Fruit fly (Drosophila melanogaster): Measurements from ENCODE around the gene CG42537.
A peak's percentile ranks its signal among the peaks of the same experiment; 100 is the strongest.

Gene CG42537

dm6 chr3R:6383466-6383769, 5.8 kb downstream of the CG42537 start (continued):
- TF ChIP-seq p53 (GFP tag; optimal IDR thresholded peaks at IDR 0.05): no peak
- TF ChIP-seq cg (GFP tag; optimal IDR thresholded peaks at IDR 0.05): peak; percentile 86
- TF ChIP-seq chinmo (GFP tag; IDR thresholded peaks at IDR 0.05; ENCODE audit: partially characterized antibody): peak; percentile 72; the same call in 1 of the 4 replicates
- no peak for TF ChIP-seq B-H1 (GFP tag; IDR thresholded peaks at IDR 0.05)
- TF ChIP-seq bbx (GFP tag; IDR thresholded peaks at IDR 0.05; ENCODE audit: partially characterized antibody): 0 out of 2 replicates have a peak, but pooled peaks have one; percentile 32
- TF ChIP-seq Lim3 (GFP tag; IDR thresholded peaks at IDR 0.05): no peak

DNA sequence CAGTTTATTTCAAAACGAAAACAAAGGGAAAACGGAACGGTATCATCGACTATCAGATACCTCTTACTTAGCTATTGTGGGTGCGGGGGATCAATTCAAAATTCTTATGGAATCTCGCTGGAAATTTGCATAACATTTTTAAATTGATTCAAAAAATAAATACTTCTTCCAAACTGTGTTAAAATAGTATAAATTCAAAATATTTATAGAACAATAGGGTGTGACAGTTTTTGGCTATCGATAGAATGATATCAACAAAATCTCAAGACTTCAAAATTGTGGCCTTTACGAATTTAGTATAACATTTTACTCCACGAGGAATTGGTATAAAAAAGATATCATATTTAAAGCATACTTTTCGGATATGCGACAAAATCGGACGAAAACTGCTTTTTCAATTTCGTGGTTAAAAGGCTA, 10.8 kb downstream of the CG42537 start:
- TF ChIP-seq CG17328 (GFP tag; IDR thresholded peaks at IDR 0.05): no peak
- TF ChIP-seq kah (GFP tag; optimal IDR thresholded peaks at IDR 0.05): no peak
- TF ChIP-seq bowl (GFP tag; IDR thresholded peaks at IDR 0.05): no peak
- peak; percentile 89 for TF ChIP-seq CG6791 (GFP tag; IDR thresholded peaks at IDR 0.05; ENCODE audit: partially characterized antibody)
- no peak for TF ChIP-seq CG8089 (GFP tag; optimal IDR thresholded peaks at IDR 0.05)
- TF ChIP-seq mld (GFP tag; IDR thresholded peaks at IDR 0.05; ENCODE audit: partially characterized antibody): peak; percentile 67; the same call in 2 of the 3 replicates
- peak; percentile 96 for TF ChIP-seq HLH4C (GFP tag; IDR thresholded peaks at IDR 0.05; ENCODE audit: partially characterized antibody)
- no peak for TF ChIP-seq CG11247 (GFP tag; IDR thresholded peaks at IDR 0.05)
- peak; percentile 48 for TF ChIP-seq sens (GFP tag)
- no peak for TF ChIP-seq ERR (GFP tag; optimal IDR thresholded peaks at IDR 0.05)
- TF ChIP-seq Scr (GFP tag; IDR thresholded peaks at IDR 0.05; ENCODE audit: partially characterized antibody): peak; percentile 71
- TF ChIP-seq chinmo (GFP tag; IDR thresholded peaks at IDR 0.05; ENCODE audit: partially characterized antibody): peak; percentile 74; the same call in 2 of the 4 replicates
- TF ChIP-seq Med (GFP tag): peak; percentile 48
- no peak for TF ChIP-seq Poxn (GFP tag; IDR thresholded peaks at IDR 0.05)
- TF ChIP-seq wor (GFP tag; IDR thresholded peaks at IDR 0.05): no peak
- no peak for TF ChIP-seq esg (GFP tag; conservative IDR thresholded peaks at IDR 0.05)
- TF ChIP-seq unc-4 (GFP tag; IDR thresholded peaks at IDR 0.05; ENCODE audit: partially characterized antibody): peak; percentile 51
- TF ChIP-seq Opbp (GFP tag; IDR thresholded peaks at IDR 0.05; ENCODE audit: partially characterized antibody): peak; percentile 48; the same call in 1 of the 3 replicates
- TF ChIP-seq sna (GFP tag; IDR thresholded peaks at IDR 0.05; ENCODE audit: partially characterized antibody): peak; percentile 81
- TF ChIP-seq shn (GFP tag; optimal IDR thresholded peaks at IDR 0.05): no peak
- no peak for TF ChIP-seq Dfd (GFP tag; optimal IDR thresholded peaks at IDR 0.05)
- TF ChIP-seq CG32532 (GFP tag; IDR thresholded peaks at IDR 0.05): no peak
- TF ChIP-seq tna (GFP tag; IDR thresholded peaks at IDR 0.05; ENCODE audit: partially characterized antibody): peak; percentile 92
- peak; percentile 74 for TF ChIP-seq CG13287 (GFP tag; IDR thresholded peaks at IDR 0.05; ENCODE audit: partially characterized antibody)
- TF ChIP-seq CG34224 (GFP tag; IDR thresholded peaks at IDR 0.05; ENCODE audit: partially characterized antibody): peak; percentile 70
- no peak for TF ChIP-seq gem (tag; optimal IDR thresholded peaks at IDR 0.05)
- TF ChIP-seq Dll (GFP tag; IDR thresholded peaks at IDR 0.05; ENCODE audit: partially characterized antibody): peak; percentile 70
- no peak for TF ChIP-seq ftz-f1 (GFP tag; optimal IDR thresholded peaks at IDR 0.05)
- TF ChIP-seq BEAF-32 (GFP tag; optimal IDR thresholded peaks at IDR 0.05): peak; percentile 0
- TF ChIP-seq zen2 (GFP tag; IDR thresholded peaks at IDR 0.05; ENCODE audit: partially characterized antibody): peak; percentile 55; the same call in 1 of the 3 replicates
- TF ChIP-seq CG11504 (tag; optimal IDR thresholded peaks at IDR 0.05): no peak
- TF ChIP-seq Hmr (GFP tag; optimal IDR thresholded peaks at IDR 0.05): no peak
- no peak for TF ChIP-seq CG7372 (GFP tag; IDR thresholded peaks at IDR 0.05)
- no peak for TF ChIP-seq br (optimal IDR thresholded peaks at IDR 0.05)
- TF ChIP-seq hb (GFP tag; IDR thresholded peaks at IDR 0.05; ENCODE audit: partially characterized antibody): peak; percentile 83
- TF ChIP-seq bbx (GFP tag; IDR thresholded peaks at IDR 0.05; ENCODE audit: partially characterized antibody): peak; percentile 55
- peak; percentile 29 for TF ChIP-seq stwl (tag; optimal IDR thresholded peaks at IDR 0.05)
- no peak for TF ChIP-seq CG10321 (GFP tag; IDR thresholded peaks at IDR 0.05)
- TF ChIP-seq sima (GFP tag; optimal IDR thresholded peaks at IDR 0.05): no peak
- no peak for TF ChIP-seq Awh (GFP tag; IDR thresholded peaks at IDR 0.05)
- TF ChIP-seq CG6175 (GFP tag; IDR thresholded peaks at IDR 0.05): no peak
- peak; percentile 13 for TF ChIP-seq CG15601 (tag; optimal IDR thresholded peaks at IDR 0.05)
- peak; percentile 66; the same call in 1 of the 2 replicates for TF ChIP-seq ato (GFP tag; IDR thresholded peaks at IDR 0.05; ENCODE audit: partially characterized antibody)
- no peak for TF ChIP-seq zf30C (GFP tag; optimal IDR thresholded peaks at IDR 0.05)

Data from whole organism, embryonic.